Fruit fly (Drosophila melanogaster) whole organism, embryonic: ENCODE measurements around the gene lama.

ENCODE experiments used
- Bgb ChIP-seq: fragments of 200-800 bp; sonication (Bioruptor generic); IDR thresholded peaks from 2 replicates; pipeline ENCODE4 v1.3.6; 2022; ENCODE audit warnings: missing biosample characterization, missing genetic modification characterization; ENCODE audit not compliant: partially characterized antibody
- C15 ChIP-seq: fragments of 200-800 bp; sonication (Bioruptor generic); IDR thresholded peaks from 3 replicates; pipeline ENCODE4 v1.3.6; 2022; ENCODE audit warnings: missing biosample characterization, missing genetic modification characterization
- CG10654 ChIP-seq: fragments of 200-800 bp; sonication (Bioruptor generic); optimal IDR thresholded peaks from 2 replicates; lab custom pipeline; 2016; ENCODE audit warnings: missing biosample characterization, missing genetic modification characterization
- CG11398 ChIP-seq: fragments of 200-800 bp; sonication (Bioruptor generic); optimal IDR thresholded peaks from 2 replicates; lab custom pipeline; 2016; ENCODE audit warnings: missing biosample characterization, missing genetic modification characterization
- CG11456 ChIP-seq: fragments of 200-800 bp; sonication (Bioruptor generic); IDR thresholded peaks from 3 replicates; pipeline ENCODE4 v1.3.6; 2022; ENCODE audit warnings: missing biosample characterization, missing genetic modification characterization
- CG13424 ChIP-seq: fragments of 200-800 bp; sonication (Bioruptor generic); optimal IDR thresholded peaks from 2 replicates; lab custom pipeline; 2019; ENCODE audit warnings: missing biosample characterization, mild to moderate bottlenecking, missing genetic modification characterization, moderate library complexity
- CG16779 ChIP-seq: fragments of 200-800 bp; sonication (Bioruptor generic); IDR thresholded peaks from 2 replicates; pipeline ENCODE4 v1.3.6; 2022; ENCODE audit warnings: missing biosample characterization, missing genetic modification characterization
- CG17568 ChIP-seq: fragments of 200-800 bp; sonication (Bioruptor generic); optimal IDR thresholded peaks from 2 replicates; lab custom pipeline; 2018; ENCODE audit warnings: missing biosample characterization, mild to moderate bottlenecking, missing genetic modification characterization, moderate library complexity
- CG18011 ChIP-seq: fragments of 200-800 bp; sonication (Bioruptor generic); optimal IDR thresholded peaks from 2 replicates; lab custom pipeline; 2017; ENCODE audit warnings: missing biosample characterization, missing genetic modification characterization, mild to moderate bottlenecking, moderate library complexity, missing genotype
- CG1832 ChIP-seq: fragments of 200-800 bp; sonication (Bioruptor generic); optimal IDR thresholded peaks from 2 replicates; lab custom pipeline; 2017; ENCODE audit warnings: missing biosample characterization, mild to moderate bottlenecking, missing genetic modification characterization, inconsistent platforms
- CG2129 ChIP-seq: fragments of 200-800 bp; sonication (Bioruptor generic); IDR thresholded peaks from 2 replicates; pipeline ENCODE4 v1.3.6; 2022; ENCODE audit warnings: missing biosample characterization, missing genetic modification characterization; ENCODE audit not compliant: partially characterized antibody
- CG30431 ChIP-seq: fragments of 200-800 bp; sonication (Bioruptor generic); optimal IDR thresholded peaks from 2 replicates; lab custom pipeline; 2017; ENCODE audit warnings: missing biosample characterization, missing genetic modification characterization
- CG32767 ChIP-seq: fragments of 200-800 bp; sonication (Bioruptor generic); IDR thresholded peaks from 2 replicates; pipeline ENCODE4 v1.3.6; 2022; ENCODE audit warnings: missing biosample characterization, missing genetic modification characterization
- CG3281 ChIP-seq: fragments of 200-800 bp; sonication (Bioruptor generic); optimal IDR thresholded peaks from 3 replicates; lab custom pipeline; 2017; ENCODE audit warnings: missing biosample characterization, mild to moderate bottlenecking, missing genetic modification characterization
- CG33557 ChIP-seq: fragments of 200-800 bp; sonication (Bioruptor generic); optimal IDR thresholded peaks from 2 replicates; lab custom pipeline; 2019; ENCODE audit warnings: missing biosample characterization, mild to moderate bottlenecking, missing genetic modification characterization, moderate library complexity
- CG3847 ChIP-seq: fragments of 200-800 bp; sonication (Bioruptor generic); IDR thresholded peaks from 2 replicates; pipeline ENCODE4 v1.3.6; 2022; ENCODE audit warnings: missing biosample characterization, missing genetic modification characterization
- CG4854 ChIP-seq: fragments of 200-800 bp; sonication (Bioruptor generic); optimal IDR thresholded peaks from 2 replicates; lab custom pipeline; 2016; ENCODE audit warnings: missing biosample characterization, missing genetic modification characterization, inconsistent platforms
- CG5245 ChIP-seq: fragments of 200-800 bp; sonication (Bioruptor generic); optimal IDR thresholded peaks from 3 replicates; lab custom pipeline; 2016; ENCODE audit warnings: missing biosample characterization, missing genetic modification characterization
- CG6654 ChIP-seq: fragments of 200-800 bp; sonication (Bioruptor generic); optimal IDR thresholded peaks from 2 replicates; lab custom pipeline; 2017; ENCODE audit warnings: missing biosample characterization, mild to moderate bottlenecking, missing genetic modification characterization
- CG7372 ChIP-seq: fragments of 200-800 bp; sonication (Bioruptor generic); IDR thresholded peaks from 2 replicates; pipeline ENCODE4 v1.3.6; 2022; ENCODE audit warnings: missing biosample characterization, missing genetic modification characterization
- CG8924 ChIP-seq: fragments of 200-800 bp; optimal IDR thresholded peaks from 3 replicates; lab custom pipeline; 2019; ENCODE audit warnings: missing biosample characterization, mild to moderate bottlenecking, missing genetic modification characterization, moderate library complexity
- CG9797 ChIP-seq: fragments of 200-800 bp; sonication (Bioruptor generic); optimal IDR thresholded peaks from 3 replicates; lab custom pipeline; 2018; ENCODE audit warnings: missing biosample characterization, mild to moderate bottlenecking, missing genetic modification characterization
- CrebB ChIP-seq: fragments of 200-800 bp; sonication (Bioruptor generic); optimal IDR thresholded peaks from 3 replicates; lab custom pipeline; 2018; ENCODE audit warnings: missing biosample characterization, mild to moderate bottlenecking, missing genetic modification characterization
- Ravus ChIP-seq: fragments of 200-800 bp; sonication (Bioruptor generic); IDR thresholded peaks from 2 replicates; pipeline ENCODE4 v1.3.6; 2022; ENCODE audit warnings: missing biosample characterization, missing genetic modification characterization
- Rx ChIP-seq: fragments of 200-800 bp; sonication (Bioruptor generic); IDR thresholded peaks from 2 replicates; pipeline ENCODE4 v1.3.6; 2022; ENCODE audit warnings: missing biosample characterization, missing genetic modification characterization
- Spps ChIP-seq: fragments of 200-800 bp; sonication (Bioruptor generic); optimal IDR thresholded peaks from 2 replicates; lab custom pipeline; 2018; ENCODE audit warnings: missing biosample characterization, mild to moderate bottlenecking, missing genetic modification characterization
- Tbp ChIP-seq: fragments of >200 bp; optimal IDR thresholded peaks from 2 replicates; lab custom pipeline; 2018; ENCODE audit warnings: missing biosample characterization, missing genetic modification characterization
- bigmax ChIP-seq: fragments of 200-800 bp; sonication (Bioruptor generic); optimal IDR thresholded peaks from 2 replicates; lab custom pipeline; 2018; ENCODE audit warnings: missing biosample characterization, mild to moderate bottlenecking, missing genetic modification characterization
- bsh ChIP-seq, 2 experiments: fragments of 200-800 bp; sonication (Bioruptor generic); optimal IDR thresholded peaks; 2 replicates each; lab custom pipeline; 2017 to 2018; ENCODE audit warnings: mild to moderate bottlenecking in 2 of 2, missing biosample characterization in 2 of 2, missing genetic modification characterization in 2 of 2, moderate library complexity in 1 of 2
- dm ChIP-seq: fragments of 200-800 bp; sonication (Bioruptor generic); optimal IDR thresholded peaks from 3 replicates; lab custom pipeline; 2016; ENCODE audit warnings: missing biosample characterization, missing genetic modification characterization
- fd96Cb ChIP-seq: fragments of 200-800 bp; sonication (Bioruptor generic); optimal IDR thresholded peaks from 2 replicates; lab custom pipeline; 2018; ENCODE audit warnings: missing biosample characterization, mild to moderate bottlenecking, missing genetic modification characterization, moderate library complexity
- gcm ChIP-seq: fragments of 200-800 bp; sonication (Bioruptor generic); optimal IDR thresholded peaks from 2 replicates; lab custom pipeline; 2019; ENCODE audit warnings: missing biosample characterization, mild to moderate bottlenecking, missing genetic modification characterization, moderate library complexity
- gsb ChIP-seq: fragments of 200-800 bp; sonication (Bioruptor generic); IDR thresholded peaks from 2 replicates; pipeline ENCODE4 v1.3.6; 2022; ENCODE audit warnings: missing biosample characterization, missing genetic modification characterization
- gsb-n ChIP-seq: fragments of 200-800 bp; sonication (Bioruptor generic); optimal IDR thresholded peaks from 3 replicates; lab custom pipeline; 2018; ENCODE audit warnings: missing biosample characterization, mild to moderate bottlenecking, missing genetic modification characterization
- hb ChIP-seq: fragments of 200-800 bp; sonication (Bioruptor generic); IDR thresholded peaks from 3 replicates; pipeline ENCODE4 v1.3.6; 2022; ENCODE audit warnings: missing biosample characterization, missing genetic modification characterization; ENCODE audit not compliant: partially characterized antibody
- ind ChIP-seq: fragments of 200-800 bp; sonication (Bioruptor generic); optimal IDR thresholded peaks from 3 replicates; lab custom pipeline; 2016; ENCODE audit warnings: missing biosample characterization, missing genetic modification characterization
- insv ChIP-seq, 2 experiments: fragments of 200-800 bp; sonication (Bioruptor generic); optimal IDR thresholded peaks; 3 replicates each; lab custom pipeline; 2016 to 2018; ENCODE audit warnings: missing biosample characterization in 2 of 2, missing genetic modification characterization in 2 of 2
- lmd ChIP-seq: fragments of 200-800 bp; sonication (Bioruptor generic); IDR thresholded peaks from 2 replicates; pipeline ENCODE4 v1.3.6; 2022; ENCODE audit warnings: missing biosample characterization, missing genetic modification characterization
- luna ChIP-seq: fragments of 200-800 bp; sonication (Bioruptor generic); optimal IDR thresholded peaks from 2 replicates; lab custom pipeline; 2016; ENCODE audit warnings: missing biosample characterization, missing genetic modification characterization
- nom ChIP-seq: fragments of 200-800 bp; sonication (Bioruptor generic); optimal IDR thresholded peaks from 2 replicates; lab custom pipeline; 2017; ENCODE audit warnings: missing biosample characterization, missing genetic modification characterization, mild to moderate bottlenecking, moderate library complexity, missing genetic modification reagents
- org-1 ChIP-seq: fragments of 200-800 bp; sonication (Bioruptor generic); optimal IDR thresholded peaks from 2 replicates; lab custom pipeline; 2017; ENCODE audit warnings: missing biosample characterization, missing genetic modification characterization
- otp ChIP-seq: fragments of 200-800 bp; sonication (Bioruptor generic); IDR thresholded peaks from 3 replicates; pipeline ENCODE4, ENCODE4 v1.3.6; 2022; ENCODE audit warnings: missing biosample characterization, missing genetic modification characterization
- pnt ChIP-seq: fragments of 200-800 bp; sonication (Bioruptor generic); optimal IDR thresholded peaks from 3 replicates; lab custom pipeline; 2016; ENCODE audit warnings: missing biosample characterization, missing genetic modification characterization
- seq ChIP-seq: fragments of 200-800 bp; sonication (Bioruptor generic); IDR thresholded peaks from 2 replicates; pipeline ENCODE4 v1.3.6; 2022; ENCODE audit warnings: missing biosample characterization, missing genetic modification characterization
- shn ChIP-seq: fragments of 200-800 bp; sonication (Bioruptor generic); optimal IDR thresholded peaks from 3 replicates; lab custom pipeline; 2016; ENCODE audit warnings: missing biosample characterization, missing genetic modification characterization
- sna ChIP-seq: fragments of 200-800 bp; sonication (Bioruptor generic); IDR thresholded peaks from 2 replicates; pipeline ENCODE4 v1.3.6; 2022; ENCODE audit warnings: missing biosample characterization, missing genetic modification characterization; ENCODE audit not compliant: partially characterized antibody
- tx ChIP-seq: fragments of 200-800 bp; sonication (Bioruptor generic); optimal IDR thresholded peaks from 2 replicates; lab custom pipeline; 2016; ENCODE audit warnings: missing biosample characterization, missing genetic modification characterization
- unpg ChIP-seq: fragments of 200-800 bp; sonication (Bioruptor generic); optimal IDR thresholded peaks from 3 replicates; lab custom pipeline; 2018; ENCODE audit warnings: missing biosample characterization, mild to moderate bottlenecking, missing genetic modification characterization, moderate library complexity
- vvl ChIP-seq: fragments of 200-800 bp; sonication (Bioruptor generic); IDR thresholded peaks from 2 replicates; pipeline ENCODE4 v1.3.6; 2022; ENCODE audit warnings: missing biosample characterization, missing genetic modification characterization
- zen2 ChIP-seq: fragments of 200-800 bp; sonication (Bioruptor generic); IDR thresholded peaks from 3 replicates; pipeline ENCODE4 v1.3.6; 2022; ENCODE audit warnings: missing biosample characterization, missing genetic modification characterization; ENCODE audit not compliant: partially characterized antibody

lama gene

dm6 chr3L:5365164-5365879, 9.6 kb upstream of the lama start (continued):
- no peak for TF ChIP-seq dm (GFP tag; lab: Kevin White, UChicago)
- peak; percentile 31 for TF ChIP-seq unpg (GFP tag; lab: Kevin White, UChicago)
- TF ChIP-seq CG33557 (GFP tag; lab: Kevin White, UChicago) = no peak
- peak; percentile 37 for TF ChIP-seq CG8924 (tag; lab: Kevin White, UChicago)
- peak; percentile 28 for TF ChIP-seq lmd (GFP tag; lab: Robert Waterston, UW)
- TF ChIP-seq CG7372 (GFP tag; lab: Robert Waterston, UW) = no peak
- no peak for TF ChIP-seq bigmax (GFP tag; lab: Kevin White, UChicago)
- TF ChIP-seq Tbp (GFP tag; lab: Kevin White, UChicago) = no peak
- no peak for TF ChIP-seq CrebB (tag; lab: Kevin White, UChicago)
- TF ChIP-seq hb (GFP tag; lab: Robert Waterston, UW) = no peak
- TF ChIP-seq CG11398 (GFP tag; lab: Kevin White, UChicago) = no peak
- TF ChIP-seq CG2129 (GFP tag; lab: Robert Waterston, UW) = no peak
- peak; percentile 43 to 48 for TF ChIP-seq bsh (GFP tag; optimal IDR thresholded peaks at IDR 0.05; lab: Kevin White, UChicago)
- TF ChIP-seq CG10654 (GFP tag; lab: Kevin White, UChicago) = no peak
- TF ChIP-seq CG11456 (GFP tag; lab: Robert Waterston, UW) = no peak
- TF ChIP-seq gcm (GFP tag; lab: Kevin White, UChicago) = peak; percentile 3
- peak; percentile 78 for TF ChIP-seq nom
- TF ChIP-seq CG32767 (GFP tag; lab: Robert Waterston, UW) = no peak
- TF ChIP-seq Bgb (GFP tag; lab: Robert Waterston, UW) = no peak
- TF ChIP-seq CG30431 = no peak
- no peak for TF ChIP-seq pnt (GFP tag; lab: Kevin White, UChicago)
- TF ChIP-seq CG4854 (GFP tag; lab: Kevin White, UChicago) = no peak
- no peak for TF ChIP-seq otp (GFP tag; lab: Robert Waterston, UW)
- no peak for TF ChIP-seq gsb-n (tag; lab: Kevin White, UChicago)
- TF ChIP-seq CG1832 = peak; percentile 78
- TF ChIP-seq ind (GFP tag; lab: Kevin White, UChicago) = no peak
- TF ChIP-seq tx (GFP tag; lab: Kevin White, UChicago) = no peak
- no peak for TF ChIP-seq insv (GFP tag; optimal IDR thresholded peaks at IDR 0.05; lab: Kevin White, UChicago)
- peak; percentile 8 for TF ChIP-seq CG18011 (GFP tag; lab: Kevin White, UChicago)
- no peak for TF ChIP-seq gsb (GFP tag; lab: Robert Waterston, UW)
- TF ChIP-seq CG16779 (GFP tag; lab: Robert Waterston, UW) = no peak
- no peak for TF ChIP-seq org-1 (GFP tag; lab: Kevin White, UChicago)
- no peak for TF ChIP-seq luna
- TF ChIP-seq CG5245 (GFP tag; lab: Kevin White, UChicago) = no peak
- no peak for TF ChIP-seq CG17568 (GFP tag; lab: Kevin White, UChicago)
- TF ChIP-seq CG6654 (GFP tag; lab: Kevin White, UChicago) = no peak
- TF ChIP-seq sna (GFP tag; lab: Robert Waterston, UW) = no peak
- no peak for TF ChIP-seq C15
- TF ChIP-seq zen2 = no peak
- no peak for TF ChIP-seq vvl (GFP tag; lab: Robert Waterston, UW)
- TF ChIP-seq CG13424 (tag; lab: Kevin White, UChicago) = no peak
- TF ChIP-seq Rx = no peak
- TF ChIP-seq CG9797 (GFP tag; lab: Kevin White, UChicago) = no peak
- TF ChIP-seq CG3281 = no peak
- TF ChIP-seq fd96Cb (tag; lab: Kevin White, UChicago) = no peak
- TF ChIP-seq seq (GFP tag; lab: Robert Waterston, UW) = peak; percentile 53
- no peak for TF ChIP-seq shn (GFP tag; lab: Kevin White, UChicago)
- no peak for TF ChIP-seq Spps (tag; lab: Kevin White, UChicago)
- no peak for TF ChIP-seq CG3847
- no peak for TF ChIP-seq Ravus (GFP tag; lab: Robert Waterston, UW)
